Worm (Caenorhabditis elegans): ENCODE data around the gene R03H10.1.
A peak's percentile ranks its signal among the peaks of the same experiment; 100 is the strongest.
"Not testable (repeated sequence)": the region's sequence is repeated elsewhere in the genome, so short reads cannot be mapped to it uniquely, and the experiment has no call there.

Gene R03H10.1

ce11 chrII:4179897-4180296, at the start of gene R03H10.1:
R03H10.1 (plus strand) TSS chrII:4180248.
- TF ChIP-seq T23F11.4 (GFP tag; optimal IDR thresholded peaks at IDR 0.05) (no peak), ceh-14 (tag; optimal IDR thresholded peaks at IDR 0.05) (no peak), C08G9.2 (tag; optimal IDR thresholded peaks at IDR 0.05) (no peak), hlh-30 (tag; optimal IDR thresholded peaks at IDR 0.05; ENCODE audit: insufficient read depth) (no peak), hlh-15 (tag; optimal IDR thresholded peaks at IDR 0.05) (no peak), hlh-13 (GFP tag; optimal IDR thresholded peaks at IDR 0.05) (no peak), sox-2 (GFP tag; IDR thresholded peaks at IDR 0.05) (no peak), ceh-34 (tag; optimal IDR thresholded peaks at IDR 0.05) (no peak), gmeb-2 (tag; optimal IDR thresholded peaks at IDR 0.05) (no peak), pax-1 (tag; optimal IDR thresholded peaks at IDR 0.05) (no peak), nhr-232 (tag; optimal IDR thresholded peaks at IDR 0.05) (no peak), K02D7.2 (tag; optimal IDR thresholded peaks at IDR 0.05) (no peak), fkh-6 (tag; optimal IDR thresholded peaks at IDR 0.05) (no peak), unc-55 (GFP tag; optimal IDR thresholded peaks at IDR 0.05) (no peak), lin-11 (tag; optimal IDR thresholded peaks at IDR 0.05) (no peak), zip-5 (tag; optimal IDR thresholded peaks at IDR 0.05) (no peak), fkh-10 (GFP tag; optimal IDR thresholded peaks at IDR 0.05) (no peak), mec-3 (tag; optimal IDR thresholded peaks at IDR 0.05; ENCODE audit: borderline replicate concordance) (no peak), tbx-7 (tag; optimal IDR thresholded peaks at IDR 0.05) (no peak)

- no peak for TF ChIP-seq ceh-34 (tag; optimal IDR thresholded peaks at IDR 0.05)
- TF ChIP-seq unc-42 (tag; optimal IDR thresholded peaks at IDR 0.05): peak; percentile 95
- peak; percentile 69 for TF ChIP-seq fkh-10 (GFP tag; optimal IDR thresholded peaks at IDR 0.05)
- TF ChIP-seq madf-2 (tag; optimal IDR thresholded peaks at IDR 0.05): no peak
- no peak for TF ChIP-seq F13H6.1 (tag; optimal IDR thresholded peaks at IDR 0.05)
- TF ChIP-seq tbx-2 (tag; optimal IDR thresholded peaks at IDR 0.05): no peak
Measured at ce11 chrII:4133332-4133731, 46.7 kb upstream of the R03H10.1 start.

- TF ChIP-seq unc-3 (GFP tag; conservative IDR thresholded peaks at IDR 0.05) (no peak), unc-3 (tag; optimal IDR thresholded peaks at IDR 0.05) (no peak), nfya-1 (tag; optimal IDR thresholded peaks at IDR 0.05) (peak; percentile 50), ceh-31 (tag; optimal IDR thresholded peaks at IDR 0.05) (peak; percentile 47), ceh-34 (tag; optimal IDR thresholded peaks at IDR 0.05) (peak; percentile 25), unc-42 (tag; optimal IDR thresholded peaks at IDR 0.05) (peak; percentile 32)
Measured at ce11 chrII:4134688-4135087, 45.4 kb upstream of the R03H10.1 start.

ce11 chrII:4135259-4135658, 44.8 kb upstream of the R03H10.1 start, which contains the start of gene ast-1:
ast-1 (minus strand) TSS chrII:4135359.
- not testable (repeated sequence) for TF ChIP-seq sdc-2, hlh-6, fkh-6 (tag; optimal IDR thresholded peaks at IDR 0.05)

- TF ChIP-seq ref-2 (tag; optimal IDR thresholded peaks at IDR 0.05): no peak
- TF ChIP-seq K02D7.2 (tag; optimal IDR thresholded peaks at IDR 0.05): no peak
Measured at ce11 chrII:4146039-4146438, 34.0 kb upstream of the R03H10.1 start, which contains the start of gene F56D3.1. F56D3.1 (plus strand) TSS chrII:4146339.

DNA sequence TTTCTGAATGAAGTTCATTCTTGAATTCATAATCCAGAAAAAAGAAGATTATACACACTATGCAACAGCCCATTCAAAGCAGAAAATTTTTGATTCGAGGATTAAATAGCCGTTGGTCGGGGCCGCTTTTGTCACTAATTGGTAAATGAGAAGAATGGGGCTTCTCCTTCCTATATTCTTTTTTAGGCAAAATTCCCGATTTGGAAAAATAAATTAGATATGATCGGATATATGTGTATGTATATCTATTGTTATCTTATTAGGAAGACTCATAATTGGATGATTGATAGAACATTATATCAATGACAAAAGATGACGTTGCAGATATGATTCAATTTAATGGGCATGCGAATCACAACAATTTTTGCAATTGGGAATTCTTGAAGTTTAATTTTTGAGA, 29.8 kb upstream of the R03H10.1 start:
- TF ChIP-seq unc-42 (tag; optimal IDR thresholded peaks at IDR 0.05) (no peak), che-1 (tag; optimal IDR thresholded peaks at IDR 0.05) (no peak), fax-1 (tag; optimal IDR thresholded peaks at IDR 0.05) (no peak), fkh-10 (GFP tag; optimal IDR thresholded peaks at IDR 0.05) (no peak), unc-86 (tag; optimal IDR thresholded peaks at IDR 0.05) (no peak), ceh-9 (tag; optimal IDR thresholded peaks at IDR 0.05) (no peak), sox-2 (GFP tag; IDR thresholded peaks at IDR 0.05) (no peak), dve-1 (tag; optimal IDR thresholded peaks at IDR 0.05) (no peak), ztf-16 (tag; optimal IDR thresholded peaks at IDR 0.05) (no peak), C08G9.2 (tag; optimal IDR thresholded peaks at IDR 0.05) (no peak), C38D4.7 (GFP tag; optimal IDR thresholded peaks at IDR 0.05) (no peak), K09A11.1 (tag; optimal IDR thresholded peaks at IDR 0.05; ENCODE audit: insufficient read depth) (no peak), mec-3 (tag; optimal IDR thresholded peaks at IDR 0.05; ENCODE audit: borderline replicate concordance) (no peak), gmeb-2 (tag; optimal IDR thresholded peaks at IDR 0.05) (no peak), ets-4 (tag; optimal IDR thresholded peaks at IDR 0.05) (no peak), ahr-1 (tag; optimal IDR thresholded peaks at IDR 0.05) (no peak), lim-6 (tag; optimal IDR thresholded peaks at IDR 0.05) (no peak), elt-4 (tag; optimal IDR thresholded peaks at IDR 0.05) (no peak), tbx-2 (tag; optimal IDR thresholded peaks at IDR 0.05) (no peak), ceh-31 (tag; optimal IDR thresholded peaks at IDR 0.05) (no peak)
